Worm (Caenorhabditis elegans) whole organism, L4 larva: ENCODE results near the gene rps-14.
A peak's percentile ranks its signal among the peaks of the same experiment; 100 is the strongest.

Experiments
- F37D6.2 ChIP-seq: sonication (generic microtip); optimal IDR thresholded peaks from 2 replicates; lab custom pipeline; 2016; ENCODE audit warnings: mild to moderate bottlenecking, missing genetic modification characterization, missing compliant biosample characterization
- F49E8.2 ChIP-seq: sonication (generic microtip); optimal IDR thresholded peaks from 2 replicates; lab custom pipeline; 2016; ENCODE audit warnings: missing compliant biosample characterization, mild to moderate bottlenecking, missing genetic modification characterization, borderline replicate concordance
- T26A8.4 ChIP-seq: fragments of 200-800 bp; sonication (Bioruptor generic); IDR thresholded peaks from 2 replicates; pipeline ENCODE4 v1.3.6; 2022; ENCODE audit warnings: missing genetic modification characterization, missing compliant biosample characterization
- aha-1 ChIP-seq: fragments of 150-350 bp; peaks from one replicate; lab custom pipeline; 2014; ENCODE audit warnings: missing biosample characterization, missing genetic modification characterization
- aly-2 ChIP-seq: sonication (generic microtip); optimal IDR thresholded peaks from 2 replicates; lab custom pipeline; 2018; ENCODE audit warnings: missing biosample characterization, missing genetic modification characterization
- ama-1 ChIP-seq: fragments of 150-350 bp; optimal IDR thresholded peaks from 2 replicates; lab custom pipeline; 2014; ENCODE audit warnings: inconsistent platforms, mixed read lengths
- arid-1 ChIP-seq: fragments of 200-800 bp; sonication (Bioruptor generic); conservative IDR thresholded peaks from 2 replicates; pipeline ENCODE4 v1.3.6; 2022; ENCODE audit warnings: missing genetic modification reagents, missing genetic modification characterization, missing compliant biosample characterization
- attf-4 ChIP-seq: sonication (generic microtip); optimal IDR thresholded peaks from 3 replicates; lab custom pipeline; 2017; ENCODE audit warnings: missing biosample characterization, missing genetic modification characterization
- ceh-20 ChIP-seq: fragments of 200-800 bp; sonication (Bioruptor generic); IDR thresholded peaks from 2 replicates; pipeline ENCODE4 v1.3.6; 2022; ENCODE audit warnings: missing genetic modification reagents, missing genetic modification characterization, missing compliant biosample characterization
- ceh-28 ChIP-seq: fragments of 150-350 bp; optimal IDR thresholded peaks from 2 replicates; lab custom pipeline; 2014; ENCODE audit warnings: missing biosample characterization, missing genetic modification reagents, missing genetic modification characterization
- ceh-62 ChIP-seq: sonication (generic microtip); optimal IDR thresholded peaks from 2 replicates; lab custom pipeline; 2017; ENCODE audit warnings: missing biosample characterization, missing genetic modification characterization
- ceh-82 ChIP-seq: sonication (generic microtip); optimal IDR thresholded peaks from 2 replicates; lab custom pipeline; 2017; ENCODE audit warnings: missing biosample characterization, missing genetic modification characterization
- daf-16 ChIP-seq, 3 experiments: sonication (generic microtip); optimal IDR thresholded peaks; 2 replicates each; lab custom pipeline; 2016 to 2017; ENCODE audit warnings: missing genetic modification characterization in 3 of 3, missing genetic modification reagents in 3 of 3, mild to moderate bottlenecking in 2 of 3, missing compliant biosample characterization in 2 of 3, missing biosample characterization in 1 of 3, moderate library complexity in 1 of 3
- dmd-6 ChIP-seq: fragments of 200-800 bp; sonication (Bioruptor generic); IDR thresholded peaks from 2 replicates; pipeline ENCODE4 v1.3.6; 2022; ENCODE audit warnings: missing genetic modification reagents, missing genetic modification characterization, missing compliant biosample characterization
- fos-1 ChIP-seq: fragments of 150-350 bp; optimal IDR thresholded peaks from 2 replicates; lab custom pipeline; 2014; ENCODE audit warnings: missing biosample characterization, missing genetic modification characterization
- hlh-11 ChIP-seq: fragments of 200-800 bp; sonication (Bioruptor generic); optimal IDR thresholded peaks from 2 replicates; lab custom pipeline; 2018; ENCODE audit warnings: mild to moderate bottlenecking, missing genetic modification characterization, missing compliant biosample characterization
- hlh-30 ChIP-seq: sonication (generic microtip); optimal IDR thresholded peaks from 2 replicates; lab custom pipeline; 2017; ENCODE audit warnings: antibody characterized with exemption, mild to moderate bottlenecking, missing genetic modification characterization, missing compliant biosample characterization; ENCODE audit not compliant: insufficient read depth
- jun-1 ChIP-seq: fragments of 150-350 bp; optimal IDR thresholded peaks from 2 replicates; lab custom pipeline; 2014; ENCODE audit warnings: missing biosample characterization, missing genetic modification reagents, missing genetic modification characterization
- lin-1 ChIP-seq: fragments of 200-800 bp; sonication (Bioruptor generic); IDR thresholded peaks from 2 replicates; pipeline ENCODE4 v1.3.6; 2022; ENCODE audit warnings: missing genetic modification reagents, missing genetic modification characterization, missing compliant biosample characterization
- lin-13 ChIP-seq: fragments of 150-350 bp; optimal IDR thresholded peaks from 2 replicates; lab custom pipeline; 2014; ENCODE audit warnings: missing biosample characterization, missing genetic modification reagents, missing genetic modification characterization
- lsy-2 ChIP-seq, 2 experiments: fragments of 150-350 bp in 1 of 2; sonication (generic microtip) in 1 of 2; optimal IDR thresholded peaks; 2 replicates each; lab custom pipeline; 2014 to 2017; ENCODE audit warnings: missing biosample characterization in 2 of 2, missing genetic modification characterization in 2 of 2
- madf-9 ChIP-seq: fragments of 200-800 bp; sonication (Bioruptor generic); conservative IDR thresholded peaks from 2 replicates; pipeline ENCODE4 v1.3.6; 2022; ENCODE audit warnings: missing genetic modification reagents, missing genetic modification characterization, missing compliant biosample characterization
- mdl-1 ChIP-seq, 2 experiments: fragments of 150-350 bp in 1 of 2; sonication (generic microtip) in 1 of 2; optimal IDR thresholded peaks; 2 replicates each; lab custom pipeline; 2014 to 2017; ENCODE audit warnings: missing biosample characterization in 2 of 2, missing genetic modification characterization in 2 of 2
- mdt-29 ChIP-seq: fragments of 200-800 bp; sonication (Bioruptor generic); IDR thresholded peaks from 2 replicates; pipeline ENCODE4 v1.3.6; 2022; ENCODE audit warnings: missing genetic modification reagents, missing genetic modification characterization, missing compliant biosample characterization
- mep-1 ChIP-seq: fragments of 150-350 bp; sonication (generic microtip); optimal IDR thresholded peaks from 3 replicates; lab custom pipeline; 2014; ENCODE audit warnings: missing biosample characterization, missing genetic modification characterization
- nhr-102 ChIP-seq: sonication (generic microtip); optimal IDR thresholded peaks from 2 replicates; lab custom pipeline; 2016; ENCODE audit warnings: mild to moderate bottlenecking, missing genetic modification characterization, moderate library complexity, missing compliant biosample characterization
- nhr-111 ChIP-seq: fragments of 200-800 bp; sonication (Bioruptor generic); optimal IDR thresholded peaks from 2 replicates; lab custom pipeline; 2018; ENCODE audit warnings: mild to moderate bottlenecking, missing genetic modification characterization, missing compliant biosample characterization
- nhr-237 ChIP-seq: sonication (generic microtip); optimal IDR thresholded peaks from 2 replicates; lab custom pipeline; 2017; ENCODE audit warnings: missing biosample characterization, missing genetic modification characterization
- nhr-25 ChIP-seq: sonication (generic microtip); optimal IDR thresholded peaks from 2 replicates; lab custom pipeline; 2017; ENCODE audit warnings: missing genetic modification characterization, mild to moderate bottlenecking, missing compliant biosample characterization, antibody characterized with exemption, moderate library complexity, borderline replicate concordance; ENCODE audit not compliant: insufficient read depth
- nhr-28 ChIP-seq: fragments of 150-350 bp; optimal IDR thresholded peaks from 2 replicates; lab custom pipeline; 2014; ENCODE audit warnings: missing biosample characterization, missing genetic modification characterization
- nhr-41 ChIP-seq: fragments of 200-800 bp; sonication (Bioruptor generic); IDR thresholded peaks from 2 replicates; pipeline ENCODE4 v1.3.6; 2022; ENCODE audit warnings: missing genetic modification reagents, missing genetic modification characterization, missing compliant biosample characterization
- nhr-42 ChIP-seq: fragments of 200-800 bp; sonication (Bioruptor generic); IDR thresholded peaks from 2 replicates; pipeline ENCODE4 v1.3.6; 2022; ENCODE audit warnings: missing genetic modification characterization, missing compliant biosample characterization
- nhr-48 ChIP-seq: sonication (generic microtip); optimal IDR thresholded peaks from 2 replicates; lab custom pipeline; 2016; ENCODE audit warnings: mild to moderate bottlenecking, missing genetic modification characterization, missing compliant biosample characterization
- nhr-77 ChIP-seq: fragments of 150-350 bp; optimal IDR thresholded peaks from 2 replicates; lab custom pipeline; 2014; ENCODE audit warnings: missing biosample characterization, missing genetic modification characterization
- pha-4 ChIP-seq, 2 experiments: fragments of 150-350 bp in 1 of 2; fragments of 200-800 bp in 1 of 2; sonication (Bioruptor generic) in 1 of 2; IDR thresholded peaks in 1 of 2; optimal IDR thresholded peaks in 1 of 2; 2 replicates each; pipeline versions ENCODE4 v1.3.6 to Lab custom; 2014 to 2022; ENCODE audit warnings: missing genetic modification characterization in 2 of 2, missing genetic modification reagents in 2 of 2, missing biosample characterization in 1 of 2, missing compliant biosample characterization in 1 of 2
- pqm-1 ChIP-seq: sonication (generic microtip); optimal IDR thresholded peaks from 2 replicates; lab custom pipeline; 2017; ENCODE audit warnings: missing biosample characterization, missing genetic modification characterization
- sdz-12 ChIP-seq: fragments of 200-800 bp; sonication (Bioruptor generic); optimal IDR thresholded peaks from 2 replicates; lab custom pipeline; 2018; ENCODE audit warnings: mild to moderate bottlenecking, missing genetic modification characterization, missing compliant biosample characterization
- set-16 ChIP-seq: fragments of 200-800 bp; sonication (Bioruptor generic); IDR thresholded peaks from 2 replicates; pipeline ENCODE4 v1.3.6; 2022; ENCODE audit warnings: missing genetic modification reagents, missing genetic modification characterization, missing compliant biosample characterization
- skn-1 ChIP-seq: fragments of 150-350 bp; optimal IDR thresholded peaks from 2 replicates; lab custom pipeline; 2014; ENCODE audit warnings: missing biosample characterization, missing genetic modification characterization
- spr-3 ChIP-seq: fragments of 200-800 bp; sonication (Bioruptor generic); optimal IDR thresholded peaks from 2 replicates; lab custom pipeline; 2018; ENCODE audit warnings: mild to moderate bottlenecking, missing genetic modification characterization, missing compliant biosample characterization
- unc-130 ChIP-seq: sonication (generic microtip); optimal IDR thresholded peaks from 2 replicates; lab custom pipeline; 2016; ENCODE audit warnings: missing genetic modification reagents, missing genetic modification characterization, missing compliant biosample characterization
- unc-62 ChIP-seq, 3 experiments: fragments of 150-350 bp in 1 of 3; sonication (generic microtip); optimal IDR thresholded peaks in 2 of 3; peaks in 1 of 3; 1 replicate in 1 of 3; 2 replicates in 2 of 3; lab custom pipeline; 2014 to 2017; ENCODE audit warnings: missing biosample characterization in 3 of 3, missing genetic modification characterization in 3 of 3, missing genetic modification reagents in 3 of 3, missing genotype in 1 of 3
- vab-7 ChIP-seq: fragments of 200-800 bp; sonication (Bioruptor generic); IDR thresholded peaks from 2 replicates; pipeline ENCODE4 v1.3.6; 2022; ENCODE audit warnings: missing genetic modification reagents, missing genetic modification characterization, missing compliant biosample characterization
- zag-1 ChIP-seq: fragments of 150-350 bp; optimal IDR thresholded peaks from 2 replicates; lab custom pipeline; 2014; ENCODE audit warnings: missing biosample characterization, missing genetic modification characterization
- zfp-3 ChIP-seq: fragments of 200-800 bp; sonication (Bioruptor generic); conservative IDR thresholded peaks from 2 replicates; pipeline ENCODE4 v1.3.6; 2022; ENCODE audit warnings: missing genetic modification reagents, missing genetic modification characterization, missing compliant biosample characterization
- zip-2 ChIP-seq: fragments of 150-350 bp; optimal IDR thresholded peaks from 2 replicates; lab custom pipeline; 2014; ENCODE audit warnings: missing biosample characterization, missing genetic modification characterization
- ztf-7 ChIP-seq: fragments of 150-350 bp; optimal IDR thresholded peaks from 2 replicates; lab custom pipeline; 2014; ENCODE audit warnings: missing biosample characterization, missing genetic modification characterization

Gene rps-14

ce11 chrIII:7221103-7221502 lies 41.7 kb upstream of the rps-14 start (continued):
- no peak for TF ChIP-seq set-16
- TF ChIP-seq daf-16 (GFP tag; optimal IDR thresholded peaks at IDR 0.05; lab: Kevin White, UChicago), result no peak
- peak; percentile 1 for TF ChIP-seq daf-16 (tag; optimal IDR thresholded peaks at IDR 0.05; lab: Kevin White, UChicago)
- no peak for TF ChIP-seq mep-1 (tag; lab: Kevin White, UChicago)
- no peak for TF ChIP-seq lin-1 (GFP tag; lab: Robert Waterston, UW)
- TF ChIP-seq nhr-102 (tag; lab: Kevin White, UChicago), result peak; percentile 23
- no peak for TF ChIP-seq nhr-77 (tag; lab: Kevin White, UChicago)
- TF ChIP-seq ceh-62 (tag; lab: Kevin White, UChicago), result no peak

DNA sequence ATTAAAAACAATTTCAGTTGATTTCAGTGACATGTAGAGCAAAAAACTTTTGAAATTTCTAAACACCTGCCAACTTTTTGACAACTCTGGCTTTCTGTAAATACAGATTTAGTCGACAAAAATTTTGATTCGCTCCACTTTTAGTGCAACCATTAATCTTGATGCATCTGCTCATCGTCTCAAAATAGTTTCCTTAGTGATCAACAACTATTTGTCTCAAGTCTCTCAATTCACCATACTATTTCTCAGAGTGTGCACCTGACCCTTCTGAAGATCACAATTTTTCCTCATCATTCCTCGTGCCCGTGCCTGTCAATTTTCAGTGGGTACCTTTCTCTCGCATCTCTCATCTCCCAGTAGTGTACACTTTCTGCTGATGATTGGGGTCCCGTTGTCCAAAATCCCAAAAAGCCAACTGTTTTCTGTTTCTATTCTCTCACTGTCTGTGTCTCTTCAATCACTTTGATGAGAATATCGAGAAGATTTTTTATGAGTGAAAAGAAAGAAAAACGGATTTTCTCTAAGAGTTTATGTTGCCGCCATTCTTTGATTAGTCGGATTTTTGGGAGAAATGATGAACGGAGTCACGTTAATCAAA lies 37.6 kb upstream of the rps-14 start:
- no peak for TF ChIP-seq ama-1 (lab: Kevin White, UChicago)
- no peak for TF ChIP-seq mdt-29 (GFP tag; lab: Robert Waterston, UW)
- TF ChIP-seq spr-3 (GFP tag; lab: Kevin White, UChicago), result no peak
- TF ChIP-seq arid-1 (GFP tag; lab: Robert Waterston, UW), result no peak
- TF ChIP-seq pqm-1 (tag; lab: Kevin White, UChicago), result no peak
- TF ChIP-seq F49E8.2 (tag; lab: Kevin White, UChicago), result no peak
- no peak for TF ChIP-seq ztf-7 (tag; lab: Kevin White, UChicago)
- no peak for TF ChIP-seq nhr-41 (GFP tag; lab: Robert Waterston, UW)
- TF ChIP-seq unc-130 (GFP tag; lab: Kevin White, UChicago), result no peak
- no peak for TF ChIP-seq nhr-42 (GFP tag; lab: Robert Waterston, UW)
- peak; percentile 68 for TF ChIP-seq hlh-11
- peak; percentile 5 for TF ChIP-seq nhr-28 (tag; lab: Kevin White, UChicago)
- no peak for TF ChIP-seq jun-1 (tag; lab: Kevin White, UChicago)
- peak; percentile 68 for TF ChIP-seq hlh-30 (tag; lab: Kevin White, UChicago)
- no peak for TF ChIP-seq attf-4 (tag; lab: Kevin White, UChicago)
- TF ChIP-seq T26A8.4 (GFP tag; lab: Robert Waterston, UW), result no peak
- TF ChIP-seq nhr-25 (tag; lab: Kevin White, UChicago), result no peak
- TF ChIP-seq nhr-111 (GFP tag; lab: Kevin White, UChicago), result no peak
- peak; percentile 84 for TF ChIP-seq aha-1 (tag; lab: Kevin White, UChicago)
- peak in 1 of 2 experiments; percentile 0 for TF ChIP-seq mdl-1 (tag; optimal IDR thresholded peaks at IDR 0.05; lab: Kevin White, UChicago)
- no peak for TF ChIP-seq aly-2 (tag; lab: Kevin White, UChicago)
- TF ChIP-seq ceh-28, result no peak
- TF ChIP-seq zip-2, result no peak
- peak in 1 of 2 experiments; percentile 95 for TF ChIP-seq daf-16 (GFP tag; optimal IDR thresholded peaks at IDR 0.05; lab: Kevin White, UChicago)
- no peak for TF ChIP-seq daf-16 (tag; optimal IDR thresholded peaks at IDR 0.05; lab: Kevin White, UChicago)
- no peak for TF ChIP-seq lin-1 (GFP tag; lab: Robert Waterston, UW)
- no peak for TF ChIP-seq ceh-82 (tag; lab: Kevin White, UChicago)
- no peak for TF ChIP-seq zfp-3
- TF ChIP-seq F37D6.2 (tag; lab: Kevin White, UChicago), result no peak
- TF ChIP-seq fos-1, result no peak
- TF ChIP-seq unc-62 (GFP tag; optimal IDR thresholded peaks at IDR 0.05 in 1 of 2; lab: Kevin White, UChicago), result peak in 1 of 2 experiments; percentile 68
- no peak for TF ChIP-seq unc-62 (tag; optimal IDR thresholded peaks at IDR 0.05; lab: Kevin White, UChicago)
- no peak for TF ChIP-seq vab-7 (GFP tag; lab: Robert Waterston, UW)
- TF ChIP-seq dmd-6, result no peak
- no peak for TF ChIP-seq lin-13
- TF ChIP-seq nhr-237, result no peak
- no peak for TF ChIP-seq pha-4 (GFP tag; IDR thresholded peaks at IDR 0.05; lab: Robert Waterston, UW)
- TF ChIP-seq pha-4 (tag; optimal IDR thresholded peaks at IDR 0.05; lab: Kevin White, UChicago), result no peak
- TF ChIP-seq madf-9 (GFP tag; lab: Robert Waterston, UW), result no peak
- TF ChIP-seq sdz-12 (GFP tag; lab: Kevin White, UChicago), result no peak
- TF ChIP-seq zag-1 (tag; lab: Kevin White, UChicago), result no peak
- no peak for TF ChIP-seq skn-1 (tag; lab: Kevin White, UChicago)
- TF ChIP-seq nhr-48 (tag; lab: Kevin White, UChicago), result no peak
- 0 out of 2 replicates have a peak, but pooled peaks have one; percentile 48 for TF ChIP-seq ceh-20 (GFP tag; lab: Robert Waterston, UW)
- TF ChIP-seq lsy-2 (tag; optimal IDR thresholded peaks at IDR 0.05; lab: Kevin White, UChicago), result peak in 1 of 2 experiments; percentile 18
